Worm (Caenorhabditis elegans): ENCODE data around the gene T05C7.9.

The T05C7.9 gene

DNA sequence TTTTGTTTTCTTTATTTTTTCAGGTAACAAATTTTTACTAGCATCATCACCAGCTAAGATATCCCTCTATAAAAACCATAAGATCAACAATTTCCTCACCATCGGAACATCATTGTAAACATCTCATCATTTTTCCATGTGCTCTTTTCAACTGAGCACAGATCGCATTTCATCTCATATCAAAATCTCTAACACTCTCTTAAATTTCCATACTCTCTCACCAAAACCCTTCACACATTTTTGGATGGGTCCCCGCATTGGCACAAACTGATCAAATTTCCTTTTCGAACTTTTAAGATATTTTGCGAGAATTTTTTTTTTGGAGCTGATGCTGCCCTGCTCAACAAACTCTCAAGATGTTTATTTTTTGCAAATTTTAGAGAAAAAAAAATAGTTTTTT lies 1.7 kb upstream of the T05C7.9 start:
- TF ChIP-seq ama-1 (optimal IDR thresholded peaks at IDR 0.05) = no peak
- no peak for TF ChIP-seq ama-1 (GFP tag; optimal IDR thresholded peaks at IDR 0.05)

DNA sequence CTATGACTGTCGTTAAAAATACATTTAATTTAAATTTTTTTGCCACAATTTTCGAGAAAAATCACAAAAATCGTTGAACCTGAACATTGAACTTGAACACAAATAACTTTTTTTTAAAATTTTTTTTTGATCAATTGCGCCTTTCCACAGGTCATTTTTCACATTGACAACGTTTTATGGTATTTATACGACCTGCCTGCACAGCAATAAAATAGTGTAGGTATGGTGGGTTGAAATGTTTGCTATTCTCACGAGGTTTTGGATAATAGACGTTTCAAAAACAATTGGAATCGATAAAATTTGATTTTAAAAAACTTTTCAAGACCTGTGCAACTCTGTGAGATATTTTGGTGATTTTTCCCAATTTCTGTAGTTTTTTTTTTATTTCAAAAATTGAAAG lies 870 bp upstream of the T05C7.9 start:
- no peak for TF ChIP-seq hmg-1.2 (GFP tag; IDR thresholded peaks at IDR 0.05)
- TF ChIP-seq tlf-1 (GFP tag; optimal IDR thresholded peaks at IDR 0.05) = no peak
- TF ChIP-seq lin-54 (GFP tag; optimal IDR thresholded peaks at IDR 0.05) = no peak
- TF ChIP-seq ztf-26 (tag; optimal IDR thresholded peaks at IDR 0.05) = no peak
- no peak for TF ChIP-seq F49E8.2 (tag; optimal IDR thresholded peaks at IDR 0.05; ENCODE audit: insufficient read depth)
- no peak for TF ChIP-seq nfya-2 (GFP tag; IDR thresholded peaks at IDR 0.05)
- TF ChIP-seq snpc-4 (GFP tag; optimal IDR thresholded peaks at IDR 0.05) = no peak
- TF ChIP-seq snpc-4 (tag; optimal IDR thresholded peaks at IDR 0.05) = no peak
- TF ChIP-seq ceh-91 (GFP tag; IDR thresholded peaks at IDR 0.05) = no peak
- no peak for TF ChIP-seq ceh-100 (GFP tag; IDR thresholded peaks at IDR 0.05)
- no peak for TF ChIP-seq ztf-25 (GFP tag; IDR thresholded peaks at IDR 0.05)
- no peak for TF ChIP-seq snpc-1.1 (tag; optimal IDR thresholded peaks at IDR 0.05; ENCODE audit: insufficient read depth)
- TF ChIP-seq repo-1 (tag; optimal IDR thresholded peaks at IDR 0.05) = no peak
- TF ChIP-seq ztf-6 (GFP tag; IDR thresholded peaks at IDR 0.05) = no peak
- TF ChIP-seq ceh-58 (GFP tag; IDR thresholded peaks at IDR 0.05) = no peak
- TF ChIP-seq lin-35 (GFP tag; optimal IDR thresholded peaks at IDR 0.05) = no peak
- TF ChIP-seq unc-62 (GFP tag; optimal IDR thresholded peaks at IDR 0.05) = no peak
- no peak for TF ChIP-seq nfya-1 (tag; optimal IDR thresholded peaks at IDR 0.05; ENCODE audit: borderline replicate concordance, insufficient read depth)
- TF ChIP-seq bed-2 (GFP tag; IDR thresholded peaks at IDR 0.05) = no peak

ce11 chrIV:80943-81342 lies 1.9 kb downstream of the T05C7.9 start:
- TF ChIP-seq let-607 (tag; optimal IDR thresholded peaks at IDR 0.05) (no peak), ztf-28 (GFP tag; IDR thresholded peaks at IDR 0.05) (no peak), nhr-80 (tag; optimal IDR thresholded peaks at IDR 0.05) (no peak), lin-54 (GFP tag; optimal IDR thresholded peaks at IDR 0.05) (no peak), repo-1 (tag; optimal IDR thresholded peaks at IDR 0.05) (no peak), bed-2 (GFP tag; IDR thresholded peaks at IDR 0.05) (no peak)

DNA sequence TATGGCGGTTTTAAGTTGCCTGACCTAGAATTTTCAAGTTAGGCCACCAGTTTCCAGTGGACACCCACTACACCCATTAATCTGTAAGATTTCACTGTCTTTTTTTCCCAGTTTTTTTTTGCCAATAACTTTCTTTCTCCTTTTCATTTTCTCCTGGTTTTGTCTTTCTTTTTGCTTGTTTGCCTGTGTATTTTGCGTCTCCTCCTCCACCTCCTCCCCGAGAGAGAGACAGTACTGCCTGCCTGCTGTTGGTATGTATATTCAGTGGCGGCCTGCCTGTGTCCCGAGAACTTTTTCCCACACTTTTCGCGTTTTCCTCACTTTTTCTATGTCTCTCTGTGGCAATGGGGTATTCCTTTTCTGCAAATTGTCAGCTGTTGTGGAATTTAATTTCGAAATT lies 2.4 kb downstream of the T05C7.9 start:
- TF ChIP-seq cebp-1 (GFP tag; IDR thresholded peaks at IDR 0.05) (no peak), cebp-1 (tag; optimal IDR thresholded peaks at IDR 0.05) (peak; percentile 49), nhr-80 (tag; optimal IDR thresholded peaks at IDR 0.05) (peak; percentile 30), F49E8.2 (tag; optimal IDR thresholded peaks at IDR 0.05; ENCODE audit: insufficient read depth) (no peak), hmg-1.2 (GFP tag; IDR thresholded peaks at IDR 0.05) (0 out of 2 replicates have a peak, but pooled peaks have one; percentile 4), Y79H2A.3 (GFP tag; conservative IDR thresholded peaks at IDR 0.05) (no peak)

DNA sequence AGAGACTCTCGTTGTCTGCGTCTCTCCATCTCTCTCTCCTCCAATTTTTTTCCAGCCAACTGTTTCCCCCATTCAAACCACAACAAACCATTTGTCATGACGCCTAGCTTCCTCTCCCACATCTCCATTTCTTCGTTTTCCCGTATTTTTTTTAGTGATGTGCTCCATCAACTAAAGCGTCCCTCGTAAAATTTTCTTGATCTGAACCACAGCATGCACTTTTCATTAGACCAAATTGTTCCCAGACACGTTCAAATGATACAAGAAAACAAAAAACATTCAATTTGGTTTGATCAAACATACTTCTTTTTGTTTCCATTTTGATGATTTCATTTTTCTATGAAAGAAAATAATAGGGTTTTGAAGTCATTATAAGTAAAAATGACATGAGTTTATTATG lies 3.2 kb downstream of the T05C7.9 start:
- TF ChIP-seq cebp-2 (GFP tag; IDR thresholded peaks at IDR 0.05) (no peak), C06A6.2 (GFP tag; conservative IDR thresholded peaks at IDR 0.05) (no peak), hsf-1 (GFP tag; IDR thresholded peaks at IDR 0.05) (no peak), tlf-1 (GFP tag; optimal IDR thresholded peaks at IDR 0.05) (no peak), B0336.3 (GFP tag; IDR thresholded peaks at IDR 0.05) (no peak), nhr-27 (tag; optimal IDR thresholded peaks at IDR 0.05) (no peak), aptf-2 (GFP tag; conservative IDR thresholded peaks at IDR 0.05) (no peak), ztf-6 (GFP tag; IDR thresholded peaks at IDR 0.05) (no peak), egrh-3 (GFP tag; IDR thresholded peaks at IDR 0.05) (no peak), unc-62 (GFP tag; optimal IDR thresholded peaks at IDR 0.05) (no peak), tbp1 (GFP tag; optimal IDR thresholded peaks at IDR 0.05) (no peak), dpl-1 (GFP tag; optimal IDR thresholded peaks at IDR 0.05) (no peak), nhr-80 (tag; optimal IDR thresholded peaks at IDR 0.05) (no peak), T26A5.8 (tag; optimal IDR thresholded peaks at IDR 0.05) (no peak), nfyb-1 (GFP tag; IDR thresholded peaks at IDR 0.05) (no peak), sea-2 (GFP tag; IDR thresholded peaks at IDR 0.05) (no peak), madf-3 (GFP tag; IDR thresholded peaks at IDR 0.05) (no peak), attf-6 (GFP tag; IDR thresholded peaks at IDR 0.05) (no peak)

All from whole organism, young adult.